Worm (Caenorhabditis elegans) whole organism, L4 larva: ENCODE measurements around the gene cwf-19L2.

Source experiments
- D1046.2 ChIP-seq: fragments of 200-800 bp; sonication (Bioruptor generic); IDR thresholded peaks from 2 replicates; pipeline ENCODE4 v1.3.6; 2022; ENCODE audit warnings: missing genetic modification characterization, missing compliant biosample characterization
- F26F4.8 ChIP-seq: fragments of 200-800 bp; sonication (Bioruptor generic); conservative IDR thresholded peaks from 2 replicates; pipeline ENCODE4 v1.3.6; 2022; ENCODE audit warnings: missing genetic modification characterization, missing compliant biosample characterization
- T26A8.4 ChIP-seq: fragments of 200-800 bp; sonication (Bioruptor generic); IDR thresholded peaks from 2 replicates; pipeline ENCODE4 v1.3.6; 2022; ENCODE audit warnings: missing genetic modification characterization, missing compliant biosample characterization
- Y75B8A.6 ChIP-seq: fragments of 200-800 bp; sonication (Bioruptor generic); IDR thresholded peaks from 2 replicates; pipeline ENCODE4 v1.3.6; 2022; ENCODE audit warnings: missing genetic modification reagents, missing genetic modification characterization, missing compliant biosample characterization
- aha-1 ChIP-seq: fragments of 150-350 bp; peaks from one replicate; lab custom pipeline; 2014; ENCODE audit warnings: missing biosample characterization, missing genetic modification characterization
- arid-1 ChIP-seq: fragments of 200-800 bp; sonication (Bioruptor generic); conservative IDR thresholded peaks from 2 replicates; pipeline ENCODE4 v1.3.6; 2022; ENCODE audit warnings: missing genetic modification reagents, missing genetic modification characterization, missing compliant biosample characterization
- ceh-28 ChIP-seq: fragments of 150-350 bp; optimal IDR thresholded peaks from 2 replicates; lab custom pipeline; 2014; ENCODE audit warnings: missing biosample characterization, missing genetic modification reagents, missing genetic modification characterization
- ceh-44 ChIP-seq: fragments of 200-800 bp; sonication (Bioruptor generic); IDR thresholded peaks from 2 replicates; pipeline ENCODE4 v1.3.6; 2022; ENCODE audit warnings: missing genetic modification reagents, missing genetic modification characterization, missing compliant biosample characterization
- ces-1 ChIP-seq: fragments of 150-350 bp; sonication (generic microtip); optimal IDR thresholded peaks from 4 replicates; lab custom pipeline; 2014; ENCODE audit warnings: missing biosample characterization, missing genetic modification reagents, missing genetic modification characterization
- cey-2 ChIP-seq: sonication (generic microtip); optimal IDR thresholded peaks from 3 replicates; lab custom pipeline; 2017; ENCODE audit warnings: missing genetic modification characterization, mild to moderate bottlenecking, missing compliant biosample characterization, antibody characterized with exemption, borderline replicate concordance; ENCODE audit not compliant: insufficient read depth
- daf-16 ChIP-seq, 3 experiments: sonication (generic microtip); optimal IDR thresholded peaks; 2 replicates each; lab custom pipeline; 2016 to 2017; ENCODE audit warnings: missing genetic modification characterization in 3 of 3, missing genetic modification reagents in 3 of 3, mild to moderate bottlenecking in 2 of 3, missing compliant biosample characterization in 2 of 3, missing biosample characterization in 1 of 3, moderate library complexity in 1 of 3
- daf-8 ChIP-seq: fragments of 200-800 bp; sonication (Bioruptor generic); IDR thresholded peaks from 2 replicates; pipeline ENCODE4 v1.3.6; 2022; ENCODE audit warnings: missing genetic modification characterization, missing compliant biosample characterization
- dmd-6 ChIP-seq: fragments of 200-800 bp; sonication (Bioruptor generic); IDR thresholded peaks from 2 replicates; pipeline ENCODE4 v1.3.6; 2022; ENCODE audit warnings: missing genetic modification reagents, missing genetic modification characterization, missing compliant biosample characterization
- dpl-1 ChIP-seq: fragments of 150-350 bp; optimal IDR thresholded peaks from 2 replicates; lab custom pipeline; 2014; ENCODE audit warnings: missing biosample characterization, missing genetic modification reagents, missing genetic modification characterization
- dve-1 ChIP-seq: sonication (generic microtip); optimal IDR thresholded peaks from 2 replicates; lab custom pipeline; 2017; ENCODE audit warnings: antibody characterized with exemption, mild to moderate bottlenecking, missing genetic modification characterization, missing compliant biosample characterization; ENCODE audit not compliant: insufficient read depth
- fkh-10 ChIP-seq: fragments of 150-350 bp; optimal IDR thresholded peaks from 2 replicates; lab custom pipeline; 2014; ENCODE audit warnings: missing biosample characterization, missing genetic modification reagents, missing genetic modification characterization
- hif-1 ChIP-seq, 2 experiments: sonication (generic microtip); optimal IDR thresholded peaks; 2 replicates each; lab custom pipeline; 2016 to 2017; ENCODE audit warnings: missing compliant biosample characterization in 2 of 2, missing genetic modification characterization in 2 of 2, missing genetic modification reagents in 2 of 2, missing genotype in 2 of 2, mild to moderate bottlenecking in 1 of 2
- hlh-11 ChIP-seq: fragments of 200-800 bp; sonication (Bioruptor generic); optimal IDR thresholded peaks from 2 replicates; lab custom pipeline; 2018; ENCODE audit warnings: mild to moderate bottlenecking, missing genetic modification characterization, missing compliant biosample characterization
- hlh-30 ChIP-seq: sonication (generic microtip); optimal IDR thresholded peaks from 2 replicates; lab custom pipeline; 2017; ENCODE audit warnings: antibody characterized with exemption, mild to moderate bottlenecking, missing genetic modification characterization, missing compliant biosample characterization; ENCODE audit not compliant: insufficient read depth
- jun-1 ChIP-seq: fragments of 150-350 bp; optimal IDR thresholded peaks from 2 replicates; lab custom pipeline; 2014; ENCODE audit warnings: missing biosample characterization, missing genetic modification reagents, missing genetic modification characterization
- lin-13 ChIP-seq: fragments of 150-350 bp; optimal IDR thresholded peaks from 2 replicates; lab custom pipeline; 2014; ENCODE audit warnings: missing biosample characterization, missing genetic modification reagents, missing genetic modification characterization
- lsy-2 ChIP-seq, 2 experiments: fragments of 150-350 bp in 1 of 2; sonication (generic microtip) in 1 of 2; optimal IDR thresholded peaks; 2 replicates each; lab custom pipeline; 2014 to 2017; ENCODE audit warnings: missing biosample characterization in 2 of 2, missing genetic modification characterization in 2 of 2
- madf-5 ChIP-seq, 2 experiments: fragments of 200-800 bp; sonication (Bioruptor generic); IDR thresholded peaks; 2 replicates each; pipeline ENCODE4 v1.3.6; 2022; ENCODE audit warnings: missing compliant biosample characterization in 2 of 2, missing genetic modification characterization in 2 of 2
- mdl-1 ChIP-seq, 2 experiments: fragments of 150-350 bp in 1 of 2; sonication (generic microtip) in 1 of 2; optimal IDR thresholded peaks; 2 replicates each; lab custom pipeline; 2014 to 2017; ENCODE audit warnings: missing biosample characterization in 2 of 2, missing genetic modification characterization in 2 of 2
- mdt-29 ChIP-seq: fragments of 200-800 bp; sonication (Bioruptor generic); IDR thresholded peaks from 2 replicates; pipeline ENCODE4 v1.3.6; 2022; ENCODE audit warnings: missing genetic modification reagents, missing genetic modification characterization, missing compliant biosample characterization
- mep-1 ChIP-seq: fragments of 150-350 bp; sonication (generic microtip); optimal IDR thresholded peaks from 3 replicates; lab custom pipeline; 2014; ENCODE audit warnings: missing biosample characterization, missing genetic modification characterization
- mxl-2 ChIP-seq: fragments of 200-800 bp; sonication (Bioruptor generic); conservative IDR thresholded peaks from 2 replicates; pipeline ENCODE4 v1.3.6; 2022; ENCODE audit warnings: missing genetic modification reagents, missing genetic modification characterization, missing compliant biosample characterization
- mxl-3 ChIP-seq: fragments of 200-800 bp; sonication (Bioruptor generic); optimal IDR thresholded peaks from 2 replicates; lab custom pipeline; 2018; ENCODE audit warnings: mild to moderate bottlenecking, missing genetic modification characterization, missing compliant biosample characterization
- nhr-25 ChIP-seq: sonication (generic microtip); optimal IDR thresholded peaks from 2 replicates; lab custom pipeline; 2017; ENCODE audit warnings: missing genetic modification characterization, mild to moderate bottlenecking, missing compliant biosample characterization, antibody characterized with exemption, moderate library complexity, borderline replicate concordance; ENCODE audit not compliant: insufficient read depth
- nhr-28 ChIP-seq: fragments of 150-350 bp; optimal IDR thresholded peaks from 2 replicates; lab custom pipeline; 2014; ENCODE audit warnings: missing biosample characterization, missing genetic modification characterization
- nhr-41 ChIP-seq: fragments of 200-800 bp; sonication (Bioruptor generic); IDR thresholded peaks from 2 replicates; pipeline ENCODE4 v1.3.6; 2022; ENCODE audit warnings: missing genetic modification reagents, missing genetic modification characterization, missing compliant biosample characterization
- nhr-42 ChIP-seq: fragments of 200-800 bp; sonication (Bioruptor generic); IDR thresholded peaks from 2 replicates; pipeline ENCODE4 v1.3.6; 2022; ENCODE audit warnings: missing genetic modification characterization, missing compliant biosample characterization
- nhr-6 ChIP-seq: fragments of 150-350 bp; optimal IDR thresholded peaks from 2 replicates; lab custom pipeline; 2014; ENCODE audit warnings: missing biosample characterization, missing genetic modification characterization
- rbr-2 ChIP-seq: sonication (generic microtip); optimal IDR thresholded peaks from 2 replicates; lab custom pipeline; 2016; ENCODE audit warnings: missing genotype, missing genetic modification characterization, missing compliant biosample characterization
- tra-1 ChIP-seq: fragments of 200-800 bp; sonication (Bioruptor generic); IDR thresholded peaks from 2 replicates; pipeline ENCODE4 v1.3.6; 2022; ENCODE audit warnings: missing genetic modification reagents, missing genetic modification characterization, missing compliant biosample characterization
- unc-62 ChIP-seq, 3 experiments: fragments of 150-350 bp in 1 of 3; sonication (generic microtip); optimal IDR thresholded peaks in 2 of 3; peaks in 1 of 3; 1 replicate in 1 of 3; 2 replicates in 2 of 3; lab custom pipeline; 2014 to 2017; ENCODE audit warnings: missing biosample characterization in 3 of 3, missing genetic modification characterization in 3 of 3, missing genetic modification reagents in 3 of 3, missing genotype in 1 of 3
- zfp-3 ChIP-seq: fragments of 200-800 bp; sonication (Bioruptor generic); conservative IDR thresholded peaks from 2 replicates; pipeline ENCODE4 v1.3.6; 2022; ENCODE audit warnings: missing genetic modification reagents, missing genetic modification characterization, missing compliant biosample characterization
- ztf-7 ChIP-seq: fragments of 150-350 bp; optimal IDR thresholded peaks from 2 replicates; lab custom pipeline; 2014; ENCODE audit warnings: missing biosample characterization, missing genetic modification characterization

cwf-19L2 gene

ce11 chrIII:7258931-7259330 is 34.5 kb upstream of the cwf-19L2 start, which contains the start of gene B0361.4:
Gene B0361.4, plus strand, starts transcription at chrIII:7258991.
- TF ChIP-seq cey-2 (tag; lab: Kevin White, UChicago) (no peak), ces-1 (peak; percentile 10), ceh-28 (no peak), ceh-44 (GFP tag; lab: Robert Waterston, UW) (no peak), fkh-10 (GFP tag; lab: Kevin White, UChicago) (peak; percentile 71), madf-5 (GFP tag; IDR thresholded peaks at IDR 0.05; lab: Robert Waterston, UW) (no peak), F26F4.8 (GFP tag; lab: Robert Waterston, UW) (no peak)

- TF ChIP-seq ces-1 (peak; percentile 31), lin-13 (GFP tag; lab: Kevin White, UChicago) (no peak), nhr-42 (GFP tag; lab: Robert Waterston, UW) (no peak), mdl-1 (tag; optimal IDR thresholded peaks at IDR 0.05; lab: Kevin White, UChicago) (no peak), jun-1 (tag; lab: Kevin White, UChicago) (no peak), nhr-6 (tag; lab: Kevin White, UChicago) (no peak)
These were observed 30.8 kb upstream of the cwf-19L2 start for ce11 chrIII:7262592-7262991.

- TF ChIP-seq unc-62 (GFP tag; optimal IDR thresholded peaks at IDR 0.05 in 1 of 2; lab: Kevin White, UChicago) = peak in 1 of 2 experiments; percentile 92
- no peak for TF ChIP-seq unc-62 (tag; optimal IDR thresholded peaks at IDR 0.05; lab: Kevin White, UChicago)
- no peak for TF ChIP-seq aha-1 (tag; lab: Kevin White, UChicago)
- TF ChIP-seq T26A8.4 (GFP tag; lab: Robert Waterston, UW) = no peak
- TF ChIP-seq dve-1 = no peak
- TF ChIP-seq, all 104 proteins: peak for 1
These were observed 30.4 kb upstream of the cwf-19L2 start for ce11 chrIII:7263028-7263427.

- peak; percentile 54 for TF ChIP-seq nhr-28 (tag; lab: Kevin White, UChicago)
- TF ChIP-seq daf-16 (GFP tag; optimal IDR thresholded peaks at IDR 0.05; lab: Kevin White, UChicago) = no peak
- TF ChIP-seq daf-16 (tag; optimal IDR thresholded peaks at IDR 0.05; lab: Kevin White, UChicago) = peak; percentile 40
- peak; percentile 39 for TF ChIP-seq mep-1 (tag; lab: Kevin White, UChicago)
- peak; percentile 23 for TF ChIP-seq hlh-30 (tag; lab: Kevin White, UChicago)
- peak; percentile 35; the same call in 1 of the 2 replicates for TF ChIP-seq dmd-6 (GFP tag; lab: Robert Waterston, UW)
- TF ChIP-seq Y75B8A.6 (GFP tag; lab: Robert Waterston, UW) = no peak
- TF ChIP-seq nhr-6 (tag; lab: Kevin White, UChicago) = peak; percentile 7
- no peak for TF ChIP-seq rbr-2 (tag; lab: Kevin White, UChicago)
These were observed 22.4 kb upstream of the cwf-19L2 start for ce11 chrIII:7271083-7271482.

ce11 chrIII:7272088-7272487 is 21.3 kb upstream of the cwf-19L2 start:
- TF ChIP-seq unc-62 (GFP tag; optimal IDR thresholded peaks at IDR 0.05 in 1 of 2; lab: Kevin White, UChicago) = peak in 1 of 2 experiments; percentile 11
- no peak for TF ChIP-seq unc-62 (tag; optimal IDR thresholded peaks at IDR 0.05; lab: Kevin White, UChicago)
- peak; percentile 61; the same call in 1 of the 2 replicates for TF ChIP-seq mdt-29 (GFP tag; lab: Robert Waterston, UW)
- no peak for TF ChIP-seq daf-8 (GFP tag; lab: Robert Waterston, UW)
- TF ChIP-seq nhr-6 (tag; lab: Kevin White, UChicago) = peak; percentile 78
- peak; percentile 71; the same call in 1 of the 2 replicates for TF ChIP-seq tra-1 (GFP tag; lab: Robert Waterston, UW)
- TF ChIP-seq hlh-11 = peak; percentile 78
- TF ChIP-seq hif-1 (tag; optimal IDR thresholded peaks at IDR 0.05; lab: Kevin White, UChicago) = peak in 1 of 2 experiments; percentile 30
- peak; percentile 71 for TF ChIP-seq mep-1 (tag; lab: Kevin White, UChicago)
- TF ChIP-seq hlh-30 (tag; lab: Kevin White, UChicago) = peak; percentile 97
- no peak for TF ChIP-seq fkh-10 (GFP tag; lab: Kevin White, UChicago)
- peak; percentile 43 for TF ChIP-seq aha-1 (tag; lab: Kevin White, UChicago)
- no peak for TF ChIP-seq nhr-41 (GFP tag; lab: Robert Waterston, UW)
- TF ChIP-seq mdl-1 (tag; optimal IDR thresholded peaks at IDR 0.05; lab: Kevin White, UChicago) = peak in 1 of 2 experiments; percentile 84
- TF ChIP-seq D1046.2 (GFP tag; lab: Robert Waterston, UW) = no peak
- peak; percentile 41; the same call in 1 of the 2 replicates for TF ChIP-seq arid-1 (GFP tag; lab: Robert Waterston, UW)
- peak; percentile 51 for TF ChIP-seq rbr-2 (tag; lab: Kevin White, UChicago)
- TF ChIP-seq zfp-3 (GFP tag; lab: Robert Waterston, UW) = 0 out of 2 replicates have a peak, but pooled peaks have one; percentile 37
- peak; percentile 18 for TF ChIP-seq dpl-1 (GFP tag; lab: Kevin White, UChicago)
- TF ChIP-seq dmd-6 (GFP tag; lab: Robert Waterston, UW) = peak; percentile 66
- TF ChIP-seq daf-16 (GFP tag; optimal IDR thresholded peaks at IDR 0.05; lab: Kevin White, UChicago) = no peak
- TF ChIP-seq daf-16 (tag; optimal IDR thresholded peaks at IDR 0.05; lab: Kevin White, UChicago) = peak; percentile 21
- TF ChIP-seq lsy-2 (tag; optimal IDR thresholded peaks at IDR 0.05; lab: Kevin White, UChicago) = peak; percentile 5 to 68
- peak; percentile 15 for TF ChIP-seq nhr-25 (tag; lab: Kevin White, UChicago)
- TF ChIP-seq mxl-3 (GFP tag; lab: Kevin White, UChicago) = peak; percentile 34
- peak; percentile 26 for TF ChIP-seq ztf-7 (tag; lab: Kevin White, UChicago)
- peak; percentile 40 for TF ChIP-seq nhr-28 (tag; lab: Kevin White, UChicago)
- no peak for TF ChIP-seq mxl-2 (GFP tag; lab: Robert Waterston, UW)
